Worm (Caenorhabditis elegans) whole organism, L4 larva: ENCODE data around the gene H38K22.6.

ENCODE experiments used
- D1046.2 ChIP-seq: fragments of 200-800 bp; sonication (Bioruptor generic); IDR thresholded peaks from 2 replicates; pipeline ENCODE4 v1.3.6; 2022; ENCODE audit warnings: missing genetic modification characterization, missing compliant biosample characterization
- F26F4.8 ChIP-seq: fragments of 200-800 bp; sonication (Bioruptor generic); conservative IDR thresholded peaks from 2 replicates; pipeline ENCODE4 v1.3.6; 2022; ENCODE audit warnings: missing genetic modification characterization, missing compliant biosample characterization
- F44E2.7 ChIP-seq: fragments of 200-800 bp; sonication (Bioruptor generic); IDR thresholded peaks from 2 replicates; pipeline ENCODE4 v2.1.2; 2022; ENCODE audit warnings: missing genetic modification characterization, missing compliant biosample characterization
- F49E8.2 ChIP-seq: sonication (generic microtip); optimal IDR thresholded peaks from 2 replicates; lab custom pipeline; 2016; ENCODE audit warnings: missing compliant biosample characterization, mild to moderate bottlenecking, missing genetic modification characterization, borderline replicate concordance
- R02D3.7 ChIP-seq: fragments of 150-350 bp; sonication (generic microtip); optimal IDR thresholded peaks from 3 replicates; lab custom pipeline; 2014; ENCODE audit warnings: missing biosample characterization, missing genetic modification characterization
- Y48G9A.11 ChIP-seq: fragments of 200-800 bp; sonication (Bioruptor generic); IDR thresholded peaks from 2 replicates; pipeline ENCODE4 v1.3.6; 2022; ENCODE audit warnings: missing genetic modification reagents, missing genetic modification characterization, missing compliant biosample characterization
- aha-1 ChIP-seq: fragments of 150-350 bp; peaks from one replicate; lab custom pipeline; 2014; ENCODE audit warnings: missing biosample characterization, missing genetic modification characterization
- aly-2 ChIP-seq: sonication (generic microtip); optimal IDR thresholded peaks from 2 replicates; lab custom pipeline; 2018; ENCODE audit warnings: missing biosample characterization, missing genetic modification characterization
- arid-1 ChIP-seq: fragments of 200-800 bp; sonication (Bioruptor generic); conservative IDR thresholded peaks from 2 replicates; pipeline ENCODE4 v1.3.6; 2022; ENCODE audit warnings: missing genetic modification reagents, missing genetic modification characterization, missing compliant biosample characterization
- ceh-28 ChIP-seq: fragments of 150-350 bp; optimal IDR thresholded peaks from 2 replicates; lab custom pipeline; 2014; ENCODE audit warnings: missing biosample characterization, missing genetic modification reagents, missing genetic modification characterization
- ceh-62 ChIP-seq: sonication (generic microtip); optimal IDR thresholded peaks from 2 replicates; lab custom pipeline; 2017; ENCODE audit warnings: missing biosample characterization, missing genetic modification characterization
- ceh-82 ChIP-seq: sonication (generic microtip); optimal IDR thresholded peaks from 2 replicates; lab custom pipeline; 2017; ENCODE audit warnings: missing biosample characterization, missing genetic modification characterization
- daf-12 ChIP-seq: fragments of 150-350 bp; optimal IDR thresholded peaks from 2 replicates; lab custom pipeline; 2014; ENCODE audit warnings: missing biosample characterization, missing genetic modification reagents, missing genetic modification characterization
- daf-19 ChIP-seq: fragments of 200-800 bp; sonication (Bioruptor generic); conservative IDR thresholded peaks from 2 replicates; pipeline ENCODE4 v1.3.6; 2022; ENCODE audit warnings: missing genetic modification characterization, missing compliant biosample characterization
- dmd-8 ChIP-seq: fragments of 200-800 bp; sonication (Bioruptor generic); IDR thresholded peaks from 2 replicates; pipeline ENCODE4 v1.3.6; 2022; ENCODE audit warnings: missing genetic modification characterization, missing compliant biosample characterization
- dmd-9 ChIP-seq: fragments of 200-800 bp; sonication (Bioruptor generic); IDR thresholded peaks from 2 replicates; pipeline ENCODE4 v1.3.6; 2022; ENCODE audit warnings: missing genetic modification reagents, missing genetic modification characterization, missing compliant biosample characterization
- dpl-1 ChIP-seq: fragments of 150-350 bp; optimal IDR thresholded peaks from 2 replicates; lab custom pipeline; 2014; ENCODE audit warnings: missing biosample characterization, missing genetic modification reagents, missing genetic modification characterization
- egl-43 ChIP-seq: fragments of 200-800 bp; sonication (Bioruptor generic); IDR thresholded peaks from 2 replicates; pipeline ENCODE4 v1.3.6; 2022; ENCODE audit warnings: missing genetic modification reagents, missing genetic modification characterization, missing compliant biosample characterization
- jun-1 ChIP-seq: fragments of 150-350 bp; optimal IDR thresholded peaks from 2 replicates; lab custom pipeline; 2014; ENCODE audit warnings: missing biosample characterization, missing genetic modification reagents, missing genetic modification characterization
- lin-1 ChIP-seq: fragments of 200-800 bp; sonication (Bioruptor generic); IDR thresholded peaks from 2 replicates; pipeline ENCODE4 v1.3.6; 2022; ENCODE audit warnings: missing genetic modification reagents, missing genetic modification characterization, missing compliant biosample characterization
- lin-13 ChIP-seq: fragments of 150-350 bp; optimal IDR thresholded peaks from 2 replicates; lab custom pipeline; 2014; ENCODE audit warnings: missing biosample characterization, missing genetic modification reagents, missing genetic modification characterization
- lin-38 ChIP-seq: fragments of 200-800 bp; sonication (Bioruptor generic); IDR thresholded peaks from 2 replicates; pipeline ENCODE4 v1.3.6; 2022; ENCODE audit warnings: missing genetic modification reagents, missing genetic modification characterization, missing compliant biosample characterization
- lin-39 ChIP-seq: fragments of 150-350 bp; optimal IDR thresholded peaks from 2 replicates; lab custom pipeline; 2014; ENCODE audit warnings: missing biosample characterization, missing genetic modification reagents, missing genetic modification characterization
- lir-3 ChIP-seq: sonication (generic microtip); optimal IDR thresholded peaks from 2 replicates; lab custom pipeline; 2016; ENCODE audit warnings: mild to moderate bottlenecking, missing genetic modification characterization, missing compliant biosample characterization
- mdl-1 ChIP-seq, 2 experiments: fragments of 150-350 bp in 1 of 2; sonication (generic microtip) in 1 of 2; optimal IDR thresholded peaks; 2 replicates each; lab custom pipeline; 2014 to 2017; ENCODE audit warnings: missing biosample characterization in 2 of 2, missing genetic modification characterization in 2 of 2
- mxl-3 ChIP-seq: fragments of 200-800 bp; sonication (Bioruptor generic); optimal IDR thresholded peaks from 2 replicates; lab custom pipeline; 2018; ENCODE audit warnings: mild to moderate bottlenecking, missing genetic modification characterization, missing compliant biosample characterization
- nhr-10 ChIP-seq: fragments of 150-350 bp; optimal IDR thresholded peaks from 2 replicates; lab custom pipeline; 2014; ENCODE audit warnings: missing biosample characterization, missing genetic modification characterization
- nhr-111 ChIP-seq: fragments of 200-800 bp; sonication (Bioruptor generic); optimal IDR thresholded peaks from 2 replicates; lab custom pipeline; 2018; ENCODE audit warnings: mild to moderate bottlenecking, missing genetic modification characterization, missing compliant biosample characterization
- nhr-237 ChIP-seq: sonication (generic microtip); optimal IDR thresholded peaks from 2 replicates; lab custom pipeline; 2017; ENCODE audit warnings: missing biosample characterization, missing genetic modification characterization
- nhr-28 ChIP-seq: fragments of 150-350 bp; optimal IDR thresholded peaks from 2 replicates; lab custom pipeline; 2014; ENCODE audit warnings: missing biosample characterization, missing genetic modification characterization
- nhr-42 ChIP-seq: fragments of 200-800 bp; sonication (Bioruptor generic); IDR thresholded peaks from 2 replicates; pipeline ENCODE4 v1.3.6; 2022; ENCODE audit warnings: missing genetic modification characterization, missing compliant biosample characterization
- nhr-48 ChIP-seq: sonication (generic microtip); optimal IDR thresholded peaks from 2 replicates; lab custom pipeline; 2016; ENCODE audit warnings: mild to moderate bottlenecking, missing genetic modification characterization, missing compliant biosample characterization
- pqm-1 ChIP-seq: sonication (generic microtip); optimal IDR thresholded peaks from 2 replicates; lab custom pipeline; 2017; ENCODE audit warnings: missing biosample characterization, missing genetic modification characterization
- rbr-2 ChIP-seq: sonication (generic microtip); optimal IDR thresholded peaks from 2 replicates; lab custom pipeline; 2016; ENCODE audit warnings: missing genotype, missing genetic modification characterization, missing compliant biosample characterization
- saeg-2 ChIP-seq: fragments of 200-800 bp; sonication (Bioruptor generic); IDR thresholded peaks from 2 replicates; pipeline ENCODE4 v1.3.6; 2022; ENCODE audit warnings: missing genetic modification reagents, missing genetic modification characterization, missing compliant biosample characterization
- set-16 ChIP-seq: fragments of 200-800 bp; sonication (Bioruptor generic); IDR thresholded peaks from 2 replicates; pipeline ENCODE4 v1.3.6; 2022; ENCODE audit warnings: missing genetic modification reagents, missing genetic modification characterization, missing compliant biosample characterization
- skn-1 ChIP-seq: fragments of 150-350 bp; optimal IDR thresholded peaks from 2 replicates; lab custom pipeline; 2014; ENCODE audit warnings: missing biosample characterization, missing genetic modification characterization
- snpc-1.2 ChIP-seq: fragments of 200-800 bp; sonication (Bioruptor generic); IDR thresholded peaks from 2 replicates; pipeline ENCODE4 v1.3.6; 2022; ENCODE audit warnings: missing genetic modification reagents, missing genetic modification characterization, missing compliant biosample characterization
- snpc-4 ChIP-seq: fragments of 150-350 bp; optimal IDR thresholded peaks from 2 replicates; lab custom pipeline; 2014; ENCODE audit warnings: missing biosample characterization, missing genetic modification characterization
- tra-1 ChIP-seq: fragments of 200-800 bp; sonication (Bioruptor generic); IDR thresholded peaks from 2 replicates; pipeline ENCODE4 v1.3.6; 2022; ENCODE audit warnings: missing genetic modification reagents, missing genetic modification characterization, missing compliant biosample characterization
- unc-39 ChIP-seq: sonication (generic microtip); optimal IDR thresholded peaks from 2 replicates; lab custom pipeline; 2017; ENCODE audit warnings: missing biosample characterization, missing genetic modification characterization
- unc-62 ChIP-seq, 3 experiments: fragments of 150-350 bp in 1 of 3; sonication (generic microtip); optimal IDR thresholded peaks in 2 of 3; peaks in 1 of 3; 1 replicate in 1 of 3; 2 replicates in 2 of 3; lab custom pipeline; 2014 to 2017; ENCODE audit warnings: missing biosample characterization in 3 of 3, missing genetic modification characterization in 3 of 3, missing genetic modification reagents in 3 of 3, missing genotype in 1 of 3
- zag-1 ChIP-seq: fragments of 150-350 bp; optimal IDR thresholded peaks from 2 replicates; lab custom pipeline; 2014; ENCODE audit warnings: missing biosample characterization, missing genetic modification characterization
- ztf-7 ChIP-seq: fragments of 150-350 bp; optimal IDR thresholded peaks from 2 replicates; lab custom pipeline; 2014; ENCODE audit warnings: missing biosample characterization, missing genetic modification characterization

H38K22.6 gene

DNA sequence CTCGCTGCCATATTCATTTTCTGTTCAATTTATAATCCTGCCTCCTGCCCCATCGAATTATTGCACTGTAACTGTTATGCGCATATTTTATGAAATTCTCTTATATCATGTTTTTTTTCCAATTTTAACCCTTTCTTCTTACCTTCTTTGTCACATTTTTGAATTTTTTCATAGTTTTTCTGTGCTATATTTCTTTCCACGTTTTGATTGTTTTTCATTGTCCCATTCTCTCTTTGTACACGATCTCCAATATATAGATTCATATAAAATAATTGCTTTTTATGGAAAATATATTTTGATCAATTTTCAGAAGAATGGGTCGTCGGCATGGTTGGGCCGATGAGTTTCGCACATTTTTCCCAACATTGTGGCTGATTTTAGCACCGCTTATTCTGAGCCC, 29.6 kb downstream of the H38K22.6 start, which contains the start of gene B0285.6:
Gene B0285.6 (plus strand): TSS at position 301 of the 400 bp plus-strand sequence.
- TF ChIP-seq D1046.2 (GFP tag; lab: Robert Waterston, UW) (no peak), ceh-82 (no peak), lin-1 (no peak), pqm-1 (tag; lab: Kevin White, UChicago) (no peak), lin-38 (GFP tag; lab: Robert Waterston, UW) (no peak), unc-39 (no peak), ztf-7 (tag; lab: Kevin White, UChicago) (no peak), F49E8.2 (tag; lab: Kevin White, UChicago) (no peak), R02D3.7 (tag; lab: Kevin White, UChicago) (no peak)

DNA sequence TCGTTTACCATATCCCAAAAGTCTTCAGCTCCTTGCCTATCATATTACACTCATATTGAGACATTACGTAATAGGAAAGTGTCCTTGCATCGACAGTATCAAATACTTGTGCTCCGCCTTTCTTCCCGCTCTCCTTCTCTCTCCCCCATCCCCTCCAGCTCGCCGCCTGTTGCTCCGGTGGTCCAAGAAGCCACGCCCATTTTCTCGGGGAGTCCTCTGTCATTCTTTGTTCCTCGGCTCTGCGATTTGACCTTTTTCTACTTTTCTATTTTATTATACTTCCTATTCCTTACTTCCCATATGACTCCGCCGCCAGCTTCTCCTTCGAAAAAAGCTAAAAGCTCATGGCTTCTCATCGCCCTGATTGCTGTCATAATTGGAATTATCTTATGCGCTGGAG, 36.2 kb downstream of the H38K22.6 start, which contains the start of gene mnp-1:
Gene mnp-1 (plus strand): TSS at position 211 of the 400 bp plus-strand sequence.
- TF ChIP-seq set-16 (peak; percentile 65), tra-1 (GFP tag; lab: Robert Waterston, UW) (no peak)

DNA sequence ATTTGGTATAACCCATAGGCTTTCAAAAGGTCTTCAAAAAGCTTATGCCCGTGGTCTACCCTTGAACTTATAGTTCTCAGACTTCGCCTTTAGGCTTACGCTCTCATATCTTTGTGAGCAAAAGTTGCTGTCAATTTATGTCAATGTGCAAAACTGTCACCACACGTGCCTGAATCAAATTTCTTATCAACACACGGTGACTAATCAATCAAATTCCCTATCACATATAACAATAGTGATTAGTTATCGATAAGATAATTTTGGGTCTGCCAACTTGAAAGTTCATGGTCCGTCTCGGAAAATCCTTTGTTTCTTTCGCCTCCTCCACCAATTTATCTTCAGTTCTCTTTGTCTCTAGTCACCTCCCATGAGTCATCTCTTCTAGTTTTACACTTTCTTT, 37.2 kb downstream of the H38K22.6 start:
- TF ChIP-seq skn-1 (tag; lab: Kevin White, UChicago) = no peak
- TF ChIP-seq rbr-2 (tag; lab: Kevin White, UChicago) = no peak
- no peak for TF ChIP-seq F26F4.8 (GFP tag; lab: Robert Waterston, UW)
- peak; percentile 14 for TF ChIP-seq mxl-3 (GFP tag; lab: Kevin White, UChicago)
- TF ChIP-seq pqm-1 (tag; lab: Kevin White, UChicago) = peak; percentile 72

DNA sequence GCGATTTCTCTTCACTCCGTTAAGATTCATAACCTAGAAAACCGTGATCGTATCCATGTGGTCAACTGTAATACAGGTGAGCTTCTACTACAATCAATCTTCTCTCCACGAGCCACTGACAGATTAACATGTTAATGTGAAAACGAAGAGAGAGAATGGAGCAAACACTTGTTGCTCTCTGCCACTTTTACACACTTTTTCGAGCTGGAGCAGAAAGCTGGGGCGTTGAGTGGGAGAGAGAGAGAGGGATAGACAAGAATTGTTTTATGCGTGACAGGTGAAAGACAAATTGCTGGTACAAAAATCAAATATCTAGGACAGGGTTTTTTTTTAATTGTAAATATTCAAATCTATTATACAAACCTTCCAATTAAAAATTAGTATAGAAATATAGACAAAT, 38.1 kb downstream of the H38K22.6 start:
- TF ChIP-seq nhr-237 (no peak), pqm-1 (tag; lab: Kevin White, UChicago) (no peak), dmd-8 (no peak), lin-39 (tag; lab: Kevin White, UChicago) (no peak), nhr-111 (GFP tag; lab: Kevin White, UChicago) (no peak), jun-1 (tag; lab: Kevin White, UChicago) (no peak), nhr-42 (GFP tag; lab: Robert Waterston, UW) (no peak), egl-43 (no peak), unc-62 (GFP tag; optimal IDR thresholded peaks at IDR 0.05 in 1 of 2; lab: Kevin White, UChicago) (no peak), unc-62 (tag; optimal IDR thresholded peaks at IDR 0.05; lab: Kevin White, UChicago) (no peak), ceh-62 (tag; lab: Kevin White, UChicago) (no peak), zag-1 (tag; lab: Kevin White, UChicago) (no peak), ceh-82 (no peak), saeg-2 (no peak), daf-19 (GFP tag; lab: Robert Waterston, UW) (no peak), snpc-1.2 (GFP tag; lab: Robert Waterston, UW) (no peak), ceh-28 (tag; lab: Kevin White, UChicago) (no peak)

ce11 chrIII:4359208-4359607, 39.0 kb downstream of the H38K22.6 start:
- peak in 1 of 2 experiments; percentile 42 for TF ChIP-seq unc-62 (GFP tag; optimal IDR thresholded peaks at IDR 0.05 in 1 of 2; lab: Kevin White, UChicago)
- no peak for TF ChIP-seq unc-62 (tag; optimal IDR thresholded peaks at IDR 0.05; lab: Kevin White, UChicago)
- TF ChIP-seq aha-1 (tag; lab: Kevin White, UChicago) = peak; percentile 70
- no peak for TF ChIP-seq arid-1 (GFP tag; lab: Robert Waterston, UW)

- TF ChIP-seq lin-13 (GFP tag; lab: Kevin White, UChicago) (no peak), Y48G9A.11 (GFP tag; lab: Robert Waterston, UW) (no peak), nhr-48 (tag; lab: Kevin White, UChicago) (no peak), nhr-111 (GFP tag; lab: Kevin White, UChicago) (no peak), mdl-1 (tag; optimal IDR thresholded peaks at IDR 0.05; lab: Kevin White, UChicago) (no peak), dmd-9 (GFP tag; lab: Robert Waterston, UW) (no peak), daf-12 (no peak), aly-2 (tag; lab: Kevin White, UChicago) (no peak), nhr-28 (no peak), R02D3.7 (tag; lab: Kevin White, UChicago) (no peak), F44E2.7 (no peak), ceh-28 (tag; lab: Kevin White, UChicago) (no peak), lin-1 (no peak), snpc-4 (tag; lab: Kevin White, UChicago) (no peak), lir-3 (tag; lab: Kevin White, UChicago) (no peak), dpl-1 (no peak), nhr-10 (no peak)
Measured at ce11 chrIII:4359900-4360299, 39.7 kb downstream of the H38K22.6 start.
